Worm (Caenorhabditis elegans) whole organism, L3 larva: ENCODE measurements around the gene irld-63.

ENCODE experiments used
- R02D3.7 ChIP-seq: fragments of 150-350 bp; optimal IDR thresholded peaks from 2 replicates; lab custom pipeline; 2014; ENCODE audit warnings: missing biosample characterization, missing genetic modification characterization
- ZK546.5 ChIP-seq: sonication (generic microtip); optimal IDR thresholded peaks from 2 replicates; lab custom pipeline; 2017; ENCODE audit warnings: missing biosample characterization, missing genetic modification characterization
- ceh-82 ChIP-seq: fragments of 150-350 bp; optimal IDR thresholded peaks from 2 replicates; lab custom pipeline; 2014; ENCODE audit warnings: missing biosample characterization, missing genetic modification characterization
- ceh-9 ChIP-seq: sonication (generic microtip); optimal IDR thresholded peaks from 2 replicates; lab custom pipeline; 2018; ENCODE audit warnings: missing biosample characterization, missing genetic modification characterization
- daf-12 ChIP-seq: fragments of 150-350 bp; optimal IDR thresholded peaks from 2 replicates; lab custom pipeline; 2014; ENCODE audit warnings: missing biosample characterization, missing genetic modification reagents, missing genetic modification characterization
- egl-5 ChIP-seq: fragments of 150-350 bp; optimal IDR thresholded peaks from 2 replicates; lab custom pipeline; 2017; ENCODE audit warnings: missing biosample characterization, missing genetic modification reagents, missing genetic modification characterization, inconsistent platforms
- elt-2 ChIP-seq: sonication (generic microtip); optimal IDR thresholded peaks from 2 replicates; lab custom pipeline; 2016; ENCODE audit warnings: missing genetic modification reagents, mild to moderate bottlenecking, missing genetic modification characterization, missing compliant biosample characterization
- fkh-10 ChIP-seq: sonication (generic microtip); optimal IDR thresholded peaks from 2 replicates; lab custom pipeline; 2017; ENCODE audit warnings: missing biosample characterization, missing genetic modification reagents, missing genetic modification characterization
- fkh-2 ChIP-seq: fragments of 150-350 bp; optimal IDR thresholded peaks from 2 replicates; lab custom pipeline; 2014; ENCODE audit warnings: missing biosample characterization, missing genetic modification reagents, missing genetic modification characterization
- fos-1 ChIP-seq: fragments of 150-350 bp; optimal IDR thresholded peaks from 2 replicates; lab custom pipeline; 2014; ENCODE audit warnings: missing biosample characterization, missing genetic modification characterization
- hmg-11 ChIP-seq: sonication (generic microtip); optimal IDR thresholded peaks from 2 replicates; lab custom pipeline; 2016; ENCODE audit warnings: missing genetic modification characterization, missing compliant biosample characterization
- jun-1 ChIP-seq: fragments of 150-350 bp; optimal IDR thresholded peaks from 2 replicates; lab custom pipeline; 2014; ENCODE audit warnings: missing biosample characterization, missing genetic modification reagents, missing genetic modification characterization
- lin-15B ChIP-seq: fragments of 150-350 bp; optimal IDR thresholded peaks from 2 replicates; lab custom pipeline; 2014; ENCODE audit warnings: missing biosample characterization, missing genetic modification characterization
- lin-39 ChIP-seq: fragments of 150-350 bp; optimal IDR thresholded peaks from 2 replicates; lab custom pipeline; 2018; ENCODE audit warnings: missing biosample characterization, missing genetic modification reagents, missing genetic modification characterization
- lsy-12 ChIP-seq: sonication (generic microtip); optimal IDR thresholded peaks from 2 replicates; lab custom pipeline; 2016; ENCODE audit warnings: mild to moderate bottlenecking, missing genetic modification characterization, missing compliant biosample characterization
- mdl-1 ChIP-seq: fragments of 150-350 bp; optimal IDR thresholded peaks from 2 replicates; lab custom pipeline; 2014; ENCODE audit warnings: missing biosample characterization, missing genetic modification characterization
- mml-1 ChIP-seq: fragments of 150-350 bp; sonication (generic microtip); optimal IDR thresholded peaks from 3 replicates; lab custom pipeline; 2014; ENCODE audit warnings: missing biosample characterization, missing genetic modification characterization
- nfya-1 ChIP-seq: sonication (generic microtip); optimal IDR thresholded peaks from 2 replicates; lab custom pipeline; 2017; ENCODE audit warnings: missing genetic modification characterization, mild to moderate bottlenecking, missing compliant biosample characterization, antibody characterized with exemption, moderate library complexity; ENCODE audit not compliant: insufficient read depth
- nhr-11 ChIP-seq: fragments of 150-350 bp; optimal IDR thresholded peaks from 2 replicates; lab custom pipeline; 2014; ENCODE audit warnings: missing biosample characterization, missing genetic modification characterization
- nhr-23 ChIP-seq: fragments of 150-350 bp; optimal IDR thresholded peaks from 2 replicates; lab custom pipeline; 2014; ENCODE audit warnings: missing biosample characterization, missing genetic modification reagents, missing genetic modification characterization
- nhr-25 ChIP-seq: sonication (generic microtip); optimal IDR thresholded peaks from 2 replicates; lab custom pipeline; 2017; ENCODE audit warnings: missing biosample characterization, missing genetic modification characterization
- nhr-28 ChIP-seq: fragments of 150-350 bp; optimal IDR thresholded peaks from 2 replicates; lab custom pipeline; 2014; ENCODE audit warnings: missing biosample characterization, missing genetic modification characterization
- nhr-76 ChIP-seq: fragments of 150-350 bp; sonication (generic microtip); optimal IDR thresholded peaks from 5 replicates; lab custom pipeline; 2014; ENCODE audit warnings: missing biosample characterization, missing genetic modification characterization
- pqm-1 ChIP-seq: fragments of 150-350 bp; optimal IDR thresholded peaks from 2 replicates; lab custom pipeline; 2017; ENCODE audit warnings: missing biosample characterization, missing genetic modification characterization, inconsistent platforms
- sea-2 ChIP-seq: fragments of 150-350 bp; sonication (generic microtip); optimal IDR thresholded peaks from 4 replicates; lab custom pipeline; 2014; ENCODE audit warnings: missing biosample characterization, missing genetic modification reagents, missing genetic modification characterization
- skn-1 ChIP-seq: fragments of 150-350 bp; optimal IDR thresholded peaks from 2 replicates; lab custom pipeline; 2014; ENCODE audit warnings: missing biosample characterization, missing genetic modification characterization
- snpc-4 ChIP-seq: fragments of 150-350 bp; optimal IDR thresholded peaks from 2 replicates; lab custom pipeline; 2014; ENCODE audit warnings: missing biosample characterization, missing genetic modification characterization
- tbx-2 ChIP-seq: sonication (generic microtip); optimal IDR thresholded peaks from 2 replicates; lab custom pipeline; 2016; ENCODE audit warnings: mild to moderate bottlenecking, missing genetic modification characterization, missing compliant biosample characterization
- unc-62 ChIP-seq: fragments of 150-350 bp; sonication (generic microtip); optimal IDR thresholded peaks from 4 replicates; lab custom pipeline; 2014; ENCODE audit warnings: missing biosample characterization, missing genetic modification reagents, missing genetic modification characterization
- ztf-11 ChIP-seq: fragments of 150-350 bp; optimal IDR thresholded peaks from 2 replicates; lab custom pipeline; 2014; ENCODE audit warnings: missing biosample characterization, missing genetic modification characterization
- ztf-4 ChIP-seq: fragments of 150-350 bp; optimal IDR thresholded peaks from 2 replicates; lab custom pipeline; 2014; ENCODE audit warnings: missing biosample characterization, missing genetic modification characterization

The irld-63 gene

DNA sequence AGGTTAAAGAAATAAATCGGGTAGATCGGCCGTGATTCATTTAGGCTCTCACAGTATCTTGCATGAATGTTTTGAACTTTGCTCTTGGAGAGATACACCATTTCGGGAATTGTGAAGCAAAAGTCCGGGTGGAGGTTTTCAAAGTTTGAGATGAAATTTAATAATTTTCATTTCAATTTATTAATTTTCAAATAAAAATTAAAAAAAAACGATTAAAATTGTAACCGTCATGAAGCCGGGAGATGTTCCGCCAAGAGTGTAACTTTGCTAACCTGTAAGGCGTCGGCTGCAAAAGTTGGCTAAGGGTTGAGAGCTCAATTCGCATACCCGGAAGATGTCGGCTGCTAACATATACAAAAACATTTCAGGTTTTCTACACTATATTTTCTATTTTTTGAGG, 3.8 kb downstream of the irld-63 start, which contains the start of gene irld-67:
Gene irld-67, minus strand, starts transcription at position 101 of the 400 bp plus-strand sequence.
- TF ChIP-seq lin-39 (tag; lab: Kevin White, UChicago) (no peak), nfya-1 (tag; lab: Kevin White, UChicago) (no peak), mdl-1 (tag; lab: Kevin White, UChicago) (no peak), skn-1 (tag; lab: Kevin White, UChicago) (no peak), nhr-25 (no peak), sea-2 (GFP tag; lab: Kevin White, UChicago) (no peak), tbx-2 (tag; lab: Kevin White, UChicago) (no peak), ztf-4 (tag; lab: Kevin White, UChicago) (no peak), fos-1 (no peak), elt-2 (tag; lab: Kevin White, UChicago) (no peak), nhr-11 (tag; lab: Kevin White, UChicago) (no peak), nhr-23 (tag; lab: Kevin White, UChicago) (no peak), mml-1 (tag; lab: Kevin White, UChicago) (no peak), hmg-11 (tag; lab: Kevin White, UChicago) (no peak), fkh-10 (GFP tag; lab: Kevin White, UChicago) (no peak), ZK546.5 (tag; lab: Kevin White, UChicago) (no peak), fkh-2 (no peak), unc-62 (GFP tag; lab: Kevin White, UChicago) (no peak), pqm-1 (tag; lab: Kevin White, UChicago) (no peak), egl-5 (tag; lab: Kevin White, UChicago) (no peak)

DNA sequence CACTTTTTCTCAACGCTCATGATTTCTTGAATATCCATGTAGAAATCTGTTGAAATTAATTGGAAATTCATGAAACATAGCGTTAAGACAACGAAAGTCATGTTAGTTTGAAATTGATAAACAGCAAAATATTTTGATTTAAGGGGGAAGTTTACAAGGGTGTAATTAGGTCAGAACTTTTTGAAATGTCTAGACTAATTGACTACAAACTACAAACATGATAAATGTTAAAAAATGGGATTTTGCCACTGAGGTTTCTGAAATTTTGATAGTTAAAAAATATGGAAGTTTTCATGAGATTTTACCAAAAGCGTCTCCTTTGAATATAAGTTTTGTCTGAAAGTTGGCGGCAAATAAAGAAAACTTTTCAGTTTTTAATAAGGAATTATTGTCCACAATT, 7.3 kb downstream of the irld-63 start, which contains the start of gene irld-65:
Gene irld-65, minus strand, starts transcription at position 101 of the 400 bp plus-strand sequence.
- no peak for TF ChIP-seq skn-1 (tag; lab: Kevin White, UChicago)
- TF ChIP-seq elt-2 (tag; lab: Kevin White, UChicago): no peak
- no peak for TF ChIP-seq R02D3.7
- TF ChIP-seq nhr-28 (tag; lab: Kevin White, UChicago): no peak
- TF ChIP-seq snpc-4 (tag; lab: Kevin White, UChicago): no peak

DNA sequence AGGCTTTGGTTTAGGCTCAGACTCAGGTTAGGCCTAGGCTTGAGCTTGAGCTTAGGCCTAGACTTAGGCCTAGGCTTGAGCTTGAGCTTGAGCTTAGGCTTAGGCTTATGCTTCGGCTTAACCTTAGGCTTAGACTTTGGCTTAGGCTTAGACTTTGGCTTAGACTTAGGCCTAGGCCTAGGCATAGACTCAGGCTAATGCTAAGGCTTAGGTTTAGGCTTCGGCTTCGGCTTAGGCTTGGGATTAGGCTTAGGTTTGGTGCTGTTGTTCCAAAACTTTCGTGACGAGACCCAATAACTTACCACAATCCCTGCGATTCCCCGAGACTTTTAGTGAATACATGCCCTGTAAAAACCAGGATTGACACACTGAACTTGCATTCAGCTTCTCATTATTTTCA, 9.2 kb downstream of the irld-63 start:
- no peak for TF ChIP-seq daf-12 (tag; lab: Kevin White, UChicago)
- no peak for TF ChIP-seq nhr-76 (tag; lab: Kevin White, UChicago)
- no peak for TF ChIP-seq jun-1 (tag; lab: Kevin White, UChicago)
- no peak for TF ChIP-seq ceh-82 (tag; lab: Kevin White, UChicago)
- no peak for TF ChIP-seq fos-1
- TF ChIP-seq fkh-10 (GFP tag; lab: Kevin White, UChicago): no peak
- no peak for TF ChIP-seq ztf-11 (tag; lab: Kevin White, UChicago)
- no peak for TF ChIP-seq nhr-28 (tag; lab: Kevin White, UChicago)

DNA sequence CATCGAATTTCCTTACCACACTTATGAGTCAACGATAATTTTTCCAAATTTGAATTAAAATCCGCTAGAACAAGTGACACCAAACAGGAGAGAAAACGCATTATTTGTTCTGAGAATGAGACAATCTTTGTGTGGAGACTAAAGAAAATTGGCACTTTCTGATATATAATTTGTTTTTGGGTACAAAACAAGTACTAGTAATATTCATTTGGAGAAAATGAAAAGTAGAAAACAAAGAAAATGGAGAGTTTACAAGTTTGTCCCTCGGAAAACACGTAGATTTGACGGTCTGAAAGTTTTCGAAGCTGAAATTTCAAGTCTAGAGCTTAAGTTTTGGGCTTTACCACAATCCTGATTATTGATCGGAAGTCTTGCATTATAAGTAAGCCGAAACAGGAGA, 10.2 kb downstream of the irld-63 start, which contains the start of gene irld-66:
Gene irld-66, minus strand, starts transcription at position 101 of the 400 bp plus-strand sequence.
- no peak for TF ChIP-seq hmg-11 (tag; lab: Kevin White, UChicago)
- no peak for TF ChIP-seq lsy-12 (tag; lab: Kevin White, UChicago)
- TF ChIP-seq nhr-25: no peak
- no peak for TF ChIP-seq lin-15B

- TF ChIP-seq skn-1 (tag; lab: Kevin White, UChicago): no peak
- no peak for TF ChIP-seq ztf-4 (tag; lab: Kevin White, UChicago)
These were observed 13.4 kb downstream of the irld-63 start, which contains the start of the genes irld-50 and irld-49 for ce11 chrII:2943966-2944365. Gene irld-50 (minus strand): TSS chrII:2944066. Gene irld-49 (plus strand): TSS chrII:2944176.

DNA sequence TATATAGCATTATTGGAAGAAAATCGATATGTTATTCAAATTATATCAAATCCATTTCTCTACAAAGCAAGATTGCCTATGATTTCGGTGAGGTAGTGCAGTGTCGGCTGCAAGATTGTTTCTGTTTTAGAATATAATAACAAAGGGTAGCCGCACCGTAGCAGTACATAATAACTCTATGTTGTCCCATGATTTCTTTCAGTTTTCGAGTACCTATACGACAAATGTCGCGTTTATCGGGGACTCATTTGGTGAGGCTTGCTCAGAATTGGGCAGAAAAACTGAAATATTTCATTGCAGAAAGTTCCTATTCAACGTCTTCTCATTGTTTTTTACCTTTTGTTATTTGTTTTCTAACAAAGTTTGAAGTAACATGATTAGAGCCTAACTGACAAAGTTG, 15.9 kb downstream of the irld-63 start, which contains the start of gene srw-79:
Gene srw-79, plus strand, starts transcription at position 301 of the 400 bp plus-strand sequence.
- no peak for TF ChIP-seq nhr-11 (tag; lab: Kevin White, UChicago)
- TF ChIP-seq snpc-4 (tag; lab: Kevin White, UChicago): no peak
- no peak for TF ChIP-seq nfya-1 (tag; lab: Kevin White, UChicago)
- TF ChIP-seq ceh-9 (tag; lab: Kevin White, UChicago): no peak
